Worm (Caenorhabditis elegans): Measurements from ENCODE around the gene bre-2.

- TF ChIP-seq ceh-9 (tag; optimal IDR thresholded peaks at IDR 0.05) (no peak), elt-2 (tag; optimal IDR thresholded peaks at IDR 0.05) (no peak), pqm-1 (tag; optimal IDR thresholded peaks at IDR 0.05) (no peak), sox-4 (tag; optimal IDR thresholded peaks at IDR 0.05) (no peak), odd-2 (tag; optimal IDR thresholded peaks at IDR 0.05) (no peak), ama-1 (optimal IDR thresholded peaks at IDR 0.05) (no peak), ceh-30 (tag; optimal IDR thresholded peaks at IDR 0.05) (no peak), nhr-11 (tag; optimal IDR thresholded peaks at IDR 0.05) (no peak), pros-1 (tag; optimal IDR thresholded peaks at IDR 0.05) (no peak)
Measured at ce11 chrIII:13131220-13131619, 8.2 kb downstream of the bre-2 start.
